Fruit fly (Drosophila melanogaster): Measurements from ENCODE around the gene loaf.

The loaf gene

DNA sequence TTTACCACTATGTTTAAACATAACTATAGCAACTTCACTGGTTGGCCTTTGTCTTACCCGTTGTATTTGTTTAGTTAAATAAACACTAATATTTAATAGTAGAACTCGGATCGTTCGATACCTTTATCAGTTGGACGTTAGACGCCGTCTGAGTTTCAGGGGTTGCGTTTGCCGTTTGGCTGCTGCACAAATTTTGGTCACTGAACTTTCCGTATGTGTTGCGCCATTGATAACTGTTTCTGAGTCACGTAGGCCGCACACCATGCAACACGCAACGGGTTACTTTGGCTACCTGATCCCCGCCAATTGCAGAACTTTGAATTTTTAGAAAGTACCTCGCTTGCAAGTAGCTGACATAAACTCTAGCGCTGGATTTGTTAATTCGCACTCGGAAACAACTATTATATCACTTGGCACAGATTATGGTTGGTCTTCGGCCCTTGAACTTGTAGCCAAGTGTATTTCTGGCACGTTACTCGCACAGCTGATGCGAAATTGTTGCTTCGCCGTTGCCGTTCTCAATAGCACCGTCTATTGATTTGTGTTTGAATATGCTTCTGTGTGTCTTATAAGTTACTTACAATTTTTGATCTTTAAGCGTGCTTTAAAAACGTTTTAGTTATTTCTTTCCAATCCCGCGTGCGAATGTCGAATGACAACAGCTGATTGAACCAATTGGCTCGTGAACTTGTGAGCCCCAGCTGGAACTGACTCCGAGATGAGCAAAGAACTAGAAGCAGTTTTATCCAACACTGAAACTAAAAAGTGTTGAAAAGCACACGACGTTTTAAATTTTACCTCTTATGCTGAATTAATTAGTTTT, 69.5 kb downstream of the loaf start, which contains the start of gene Dph1 (continued):
- peak; percentile 90 for TF ChIP-seq CG16779 (tag; optimal IDR thresholded peaks at IDR 0.05)
- TF ChIP-seq CG6276 (GFP tag; optimal IDR thresholded peaks at IDR 0.05): peak; percentile 95
- TF ChIP-seq salr (GFP tag; optimal IDR thresholded peaks at IDR 0.05): peak; percentile 86 to 87
- TF ChIP-seq Ets21C (GFP tag; optimal IDR thresholded peaks at IDR 0.05): peak; percentile 83
- peak; percentile 89 for TF ChIP-seq CG4318 (GFP tag; optimal IDR thresholded peaks at IDR 0.05)
- TF ChIP-seq CG34406 (GFP tag; optimal IDR thresholded peaks at IDR 0.05): peak; percentile 84
- peak; percentile 81 for TF ChIP-seq fd59A (GFP tag; optimal IDR thresholded peaks at IDR 0.05)
- TF ChIP-seq CG32006 (GFP tag; optimal IDR thresholded peaks at IDR 0.05): peak; percentile 94
- TF ChIP-seq CG11294 (GFP tag; IDR thresholded peaks at IDR 0.05): peak; percentile 79; the same call in 1 of the 2 replicates
- peak; percentile 93 for TF ChIP-seq Sox14 (GFP tag; optimal IDR thresholded peaks at IDR 0.05)
- TF ChIP-seq dac (GFP tag; optimal IDR thresholded peaks at IDR 0.05): peak; percentile 90
- peak; percentile 97 for TF ChIP-seq eg (GFP tag; IDR thresholded peaks at IDR 0.05)
- peak; percentile 92 for TF ChIP-seq CG6792 (GFP tag; optimal IDR thresholded peaks at IDR 0.05)
- peak; percentile 94 for TF ChIP-seq Met (GFP tag; optimal IDR thresholded peaks at IDR 0.05)
- peak; percentile 85 for TF ChIP-seq CG10631 (GFP tag; optimal IDR thresholded peaks at IDR 0.05)
- TF ChIP-seq acj6 (GFP tag; optimal IDR thresholded peaks at IDR 0.05): peak; percentile 90
- peak; percentile 90 for TF ChIP-seq Gug (GFP tag; IDR thresholded peaks at IDR 0.05)
- TF ChIP-seq CG3032 (tag; optimal IDR thresholded peaks at IDR 0.05): peak; percentile 87
- peak; percentile 92 for TF ChIP-seq CG10669 (GFP tag; optimal IDR thresholded peaks at IDR 0.05)
- TF ChIP-seq Blimp-1 (GFP tag; optimal IDR thresholded peaks at IDR 0.05): peak; percentile 65

DNA sequence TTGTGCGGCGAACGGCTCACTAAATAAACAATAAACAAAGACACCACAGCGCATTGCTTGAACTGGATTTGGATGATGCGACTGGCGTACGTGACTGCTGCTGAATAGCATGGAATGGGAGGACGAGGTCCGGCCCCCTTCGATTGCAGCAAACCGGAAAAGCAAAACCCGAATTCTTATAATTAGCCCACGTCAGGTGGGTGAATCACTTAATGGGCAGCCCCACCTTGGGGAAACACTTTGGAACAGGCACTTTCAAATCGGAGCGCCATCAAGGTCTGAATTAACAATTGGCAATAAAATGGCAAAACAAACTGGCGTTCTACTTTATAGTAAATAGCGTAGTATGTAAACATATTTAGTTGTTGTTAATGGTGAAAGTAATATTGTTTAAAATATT, 70.2 kb downstream of the loaf start:
- no peak for TF ChIP-seq CG1621 (tag; optimal IDR thresholded peaks at IDR 0.05)
- TF ChIP-seq Eip78C (GFP tag): peak; percentile 19

DNA sequence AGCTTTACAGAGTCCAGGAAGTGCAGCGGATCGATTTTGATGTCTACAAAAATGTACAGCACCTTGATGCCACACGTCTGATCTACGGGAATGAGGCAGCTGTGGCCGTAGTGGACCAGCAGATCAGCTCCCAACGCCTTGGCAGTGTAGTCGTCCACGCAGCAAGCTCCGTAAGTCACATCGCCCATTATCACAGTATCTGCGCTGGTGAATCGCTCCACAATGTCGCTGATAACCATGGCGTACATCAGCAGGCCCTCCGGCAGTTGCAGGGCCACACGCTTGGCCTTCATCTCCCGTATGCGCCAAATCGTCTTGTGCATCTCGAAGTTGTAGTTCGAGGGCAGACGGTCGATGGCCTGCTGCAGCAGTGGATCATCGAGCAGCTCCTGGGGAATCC, 70.9 kb downstream of the loaf start:
- no peak for TF ChIP-seq Lpt (GFP tag; optimal IDR thresholded peaks at IDR 0.05)

DNA sequence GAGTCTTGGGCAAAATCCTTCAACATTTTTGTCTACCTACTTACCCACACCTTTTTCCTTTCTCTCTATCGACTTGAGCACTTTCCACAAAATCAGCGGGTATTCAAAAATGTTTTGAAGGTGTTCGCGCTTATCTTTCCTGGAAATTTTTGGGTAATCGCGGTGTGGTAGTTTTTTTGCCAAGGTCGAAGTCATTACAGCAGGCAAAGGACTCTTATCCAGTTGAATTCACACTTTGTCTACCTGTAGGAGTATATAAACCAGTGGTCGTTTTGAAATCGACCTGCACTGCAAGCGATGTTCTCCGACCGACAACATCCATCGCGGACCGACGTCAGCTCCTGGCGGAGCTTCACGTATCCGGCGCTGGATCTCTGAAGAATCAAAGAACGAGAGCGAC, 73.1 kb downstream of the loaf start:
- TF ChIP-seq CG31627 (GFP tag; optimal IDR thresholded peaks at IDR 0.05) (no peak), Eip93F (GFP tag; optimal IDR thresholded peaks at IDR 0.05) (no peak), CG3919 (GFP tag; optimal IDR thresholded peaks at IDR 0.05) (no peak), salr (GFP tag; optimal IDR thresholded peaks at IDR 0.05) (no peak), Met (GFP tag; optimal IDR thresholded peaks at IDR 0.05) (no peak), svp (GFP tag) (no peak), Lpt (GFP tag; optimal IDR thresholded peaks at IDR 0.05) (no peak), Ets21C (GFP tag; optimal IDR thresholded peaks at IDR 0.05) (no peak), Smox (GFP tag; optimal IDR thresholded peaks at IDR 0.05) (no peak), CG10669 (GFP tag; optimal IDR thresholded peaks at IDR 0.05) (no peak), net (GFP tag; optimal IDR thresholded peaks at IDR 0.05) (no peak), lz (GFP tag; optimal IDR thresholded peaks at IDR 0.05) (no peak)

DNA sequence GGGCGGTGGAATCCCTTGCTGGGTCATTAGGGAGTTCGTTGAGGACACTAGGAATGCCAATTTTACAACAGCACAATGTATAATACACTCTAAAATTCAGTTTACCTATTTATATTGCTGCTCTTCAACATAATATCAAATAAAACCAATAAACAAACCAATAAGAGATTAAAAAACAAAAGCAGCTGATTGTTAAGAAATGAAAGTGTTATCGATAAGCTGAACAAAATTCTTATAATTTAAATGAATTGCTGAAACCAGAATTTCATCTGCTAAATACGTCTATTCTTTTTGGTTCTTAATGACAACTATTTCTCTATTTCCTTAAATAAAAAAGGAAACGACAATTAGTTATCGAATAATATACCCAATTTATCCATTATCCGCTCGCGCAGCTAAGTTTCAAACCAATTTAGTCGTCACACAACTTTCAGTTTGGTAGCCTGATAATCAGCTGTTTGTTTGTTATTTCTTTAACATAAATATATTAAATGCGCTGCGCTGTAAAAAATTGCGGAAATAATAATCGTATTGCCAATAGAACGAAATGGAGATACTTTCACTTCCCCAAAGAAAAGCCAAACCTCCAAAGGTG, 74.7 kb downstream of the loaf start, which contains the start of the genes Pldn and CG14135:
Gene Pldn, minus strand, starts transcription at position 197 of the 595 bp plus-strand sequence.
Gene CG14135, plus strand, starts transcription at position 369 of the 595 bp plus-strand sequence.
- TF ChIP-seq CG3919 (GFP tag; optimal IDR thresholded peaks at IDR 0.05): no peak
- TF ChIP-seq CG32006 (GFP tag; optimal IDR thresholded peaks at IDR 0.05): no peak
- no peak for TF ChIP-seq CG6808 (GFP tag; optimal IDR thresholded peaks at IDR 0.05)
- peak; percentile 38 for TF ChIP-seq Blimp-1 (GFP tag; optimal IDR thresholded peaks at IDR 0.05)
- peak; percentile 2 for TF ChIP-seq CG3032 (tag; optimal IDR thresholded peaks at IDR 0.05)
- TF ChIP-seq Sox14 (GFP tag; optimal IDR thresholded peaks at IDR 0.05): no peak
- no peak for TF ChIP-seq spab (GFP tag; optimal IDR thresholded peaks at IDR 0.05)
- TF ChIP-seq lz (GFP tag; optimal IDR thresholded peaks at IDR 0.05): no peak
- no peak for TF ChIP-seq Hr4 (GFP tag; optimal IDR thresholded peaks at IDR 0.05)
- peak; percentile 62 for TF ChIP-seq fkh (GFP tag; optimal IDR thresholded peaks at IDR 0.05)
